Fruit fly (Drosophila melanogaster): ENCODE data around the gene Faf2.

Gene Faf2

DNA sequence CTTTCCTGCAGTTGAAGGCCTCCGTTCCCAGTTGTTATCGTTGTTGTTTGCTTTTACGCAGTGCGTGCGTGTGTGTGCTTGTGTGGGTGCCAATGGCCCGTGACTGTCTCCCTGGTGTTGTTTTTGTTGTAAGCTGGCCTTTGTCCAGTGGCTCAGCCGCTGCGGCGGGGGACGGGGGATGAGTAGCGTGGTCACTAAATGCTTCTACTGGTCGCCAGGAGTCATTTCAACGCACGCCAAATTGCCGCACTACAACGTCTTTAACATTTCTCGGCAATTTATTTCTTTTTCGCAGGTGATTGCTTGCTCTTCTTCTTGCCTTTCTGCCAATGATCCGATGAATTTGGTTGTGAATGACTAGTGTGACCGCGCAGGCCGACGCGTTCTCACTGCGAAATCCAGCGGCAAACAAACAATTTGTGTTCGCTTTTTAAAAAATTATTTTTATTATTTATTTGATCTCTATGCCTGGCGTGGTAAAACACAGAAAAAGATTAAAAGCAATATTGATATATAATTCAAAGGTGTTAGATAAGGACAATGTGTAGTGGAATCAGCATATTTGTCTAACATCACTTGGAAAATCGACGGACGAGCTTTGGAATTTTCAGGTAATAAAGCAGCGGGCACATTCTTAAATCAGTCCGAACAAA, at the start of gene Faf2, which contains the start of gene Grip71:
Gene Faf2, minus strand, starts transcription at position 450 of the 653 bp plus-strand sequence.
Gene Grip71, plus strand, starts transcription at position 608 of the 653 bp plus-strand sequence.
- TF ChIP-seq Sin3A (optimal IDR thresholded peaks at IDR 0.05), result no peak
- no peak for TF ChIP-seq ttk (optimal IDR thresholded peaks at IDR 0.05)
- TF ChIP-seq h (optimal IDR thresholded peaks at IDR 0.05), result no peak
- TF ChIP-seq Myc (optimal IDR thresholded peaks at IDR 0.05), result no peak
- no peak for TF ChIP-seq psq (optimal IDR thresholded peaks at IDR 0.05)
- no peak for TF ChIP-seq insv (optimal IDR thresholded peaks at IDR 0.05)

DNA sequence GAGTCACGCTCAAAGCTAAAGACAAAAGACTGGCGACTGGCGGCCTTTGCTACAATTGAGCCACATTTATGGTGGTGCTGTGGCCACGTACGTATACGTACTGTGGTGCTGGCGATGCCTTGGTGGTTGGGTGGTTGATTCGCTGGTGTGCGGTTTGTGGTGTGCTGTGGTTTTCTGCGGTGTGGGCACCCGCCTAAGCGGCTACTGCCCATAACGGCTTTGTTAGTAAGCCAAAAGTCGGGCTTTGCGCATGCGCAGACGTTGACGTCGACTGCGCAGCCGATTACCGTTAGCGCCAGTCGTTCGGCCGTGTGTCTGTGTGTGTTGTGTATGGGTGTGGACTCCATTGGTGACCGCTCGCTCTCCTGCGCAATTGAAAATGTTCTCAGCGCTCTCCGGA, 44.8 kb upstream of the Faf2 start:
- TF ChIP-seq Myc (optimal IDR thresholded peaks at IDR 0.05) (no peak), psq (optimal IDR thresholded peaks at IDR 0.05) (no peak), h (optimal IDR thresholded peaks at IDR 0.05) (no peak), Sin3A (optimal IDR thresholded peaks at IDR 0.05) (no peak), insv (optimal IDR thresholded peaks at IDR 0.05) (no peak), ttk (optimal IDR thresholded peaks at IDR 0.05) (no peak)

- TF ChIP-seq ttk (optimal IDR thresholded peaks at IDR 0.05), result no peak
- no peak for TF ChIP-seq Sin3A (optimal IDR thresholded peaks at IDR 0.05)
- TF ChIP-seq psq (optimal IDR thresholded peaks at IDR 0.05), result no peak
- no peak for TF ChIP-seq insv (optimal IDR thresholded peaks at IDR 0.05)
- no peak for TF ChIP-seq Myc (optimal IDR thresholded peaks at IDR 0.05)
- no peak for TF ChIP-seq h (optimal IDR thresholded peaks at IDR 0.05)
These were observed 44.3 kb upstream of the Faf2 start for dm6 chr2L:18752823-18753222.

DNA sequence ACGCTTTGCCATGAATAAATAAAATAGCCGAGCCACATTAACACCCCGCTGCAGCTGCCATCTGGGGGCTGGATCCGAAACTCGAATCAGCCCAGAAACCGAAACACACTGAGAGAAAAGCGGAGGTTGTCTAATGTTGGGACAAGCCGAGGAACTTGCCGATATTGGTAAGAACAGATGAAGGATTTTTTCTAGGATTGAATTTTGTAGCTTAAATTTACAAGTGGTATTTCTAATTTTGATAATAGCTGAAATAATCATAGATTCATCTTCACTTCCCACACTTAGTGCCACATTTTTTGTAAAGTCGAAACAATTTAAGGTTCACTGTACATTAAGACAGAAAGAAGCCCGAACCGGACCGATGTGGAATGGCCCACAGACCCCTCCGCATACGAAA, 43.5 kb upstream of the Faf2 start:
- TF ChIP-seq psq (optimal IDR thresholded peaks at IDR 0.05) (no peak), h (optimal IDR thresholded peaks at IDR 0.05) (no peak), Sin3A (optimal IDR thresholded peaks at IDR 0.05) (no peak), Myc (optimal IDR thresholded peaks at IDR 0.05) (no peak), ttk (optimal IDR thresholded peaks at IDR 0.05) (no peak), insv (optimal IDR thresholded peaks at IDR 0.05) (no peak)

DNA sequence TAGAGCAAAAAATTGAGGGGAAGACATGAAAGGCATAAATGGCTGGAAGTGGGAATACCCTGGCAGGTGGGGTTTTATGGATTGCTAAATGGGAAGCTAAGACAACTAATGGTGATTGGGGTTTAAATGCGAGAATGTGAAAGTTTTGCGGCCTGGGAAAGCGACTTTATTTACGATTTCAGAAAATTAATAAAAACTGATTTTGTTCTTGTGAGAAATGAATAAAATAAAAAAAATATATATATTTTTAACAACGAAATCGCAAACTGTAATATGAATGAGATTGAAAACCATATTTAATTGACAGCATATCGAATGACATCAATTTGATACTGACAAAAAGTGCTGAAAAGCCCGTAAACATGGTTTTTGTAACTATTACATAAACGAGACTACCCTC, 42.8 kb upstream of the Faf2 start:
- TF ChIP-seq psq (optimal IDR thresholded peaks at IDR 0.05), result no peak
- no peak for TF ChIP-seq Sin3A (optimal IDR thresholded peaks at IDR 0.05)
- TF ChIP-seq h (optimal IDR thresholded peaks at IDR 0.05), result no peak
- no peak for TF ChIP-seq Myc (optimal IDR thresholded peaks at IDR 0.05)
- no peak for TF ChIP-seq insv (optimal IDR thresholded peaks at IDR 0.05)
- TF ChIP-seq ttk (optimal IDR thresholded peaks at IDR 0.05), result no peak

- TF ChIP-seq insv (optimal IDR thresholded peaks at IDR 0.05) (no peak), Sin3A (optimal IDR thresholded peaks at IDR 0.05) (no peak), psq (optimal IDR thresholded peaks at IDR 0.05) (no peak), ttk (optimal IDR thresholded peaks at IDR 0.05) (no peak), Myc (optimal IDR thresholded peaks at IDR 0.05) (no peak), h (optimal IDR thresholded peaks at IDR 0.05) (no peak)
These were observed 38.2 kb upstream of the Faf2 start for dm6 chr2L:18746694-18747093.

DNA sequence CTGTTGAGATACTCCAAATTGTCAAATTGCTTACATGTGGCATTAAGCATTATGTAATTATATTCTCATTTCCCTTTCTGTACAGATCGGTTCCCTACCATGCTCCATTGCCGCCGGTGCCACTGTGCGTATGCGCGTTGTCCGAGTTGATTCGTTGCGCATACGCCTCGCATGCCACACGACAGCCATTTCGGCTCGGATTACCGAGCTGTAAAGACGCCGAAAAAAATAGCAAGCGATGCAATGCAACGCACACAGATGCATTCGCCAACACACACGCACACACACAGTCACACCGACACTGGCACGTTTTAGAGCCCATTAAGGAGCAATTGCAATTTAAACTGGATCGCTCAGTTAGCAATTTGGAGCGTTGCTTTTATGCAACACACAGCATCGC, 37.0 kb upstream of the Faf2 start:
- TF ChIP-seq h (optimal IDR thresholded peaks at IDR 0.05) (no peak), ttk (optimal IDR thresholded peaks at IDR 0.05) (no peak), Sin3A (optimal IDR thresholded peaks at IDR 0.05) (no peak), Myc (optimal IDR thresholded peaks at IDR 0.05) (no peak), insv (optimal IDR thresholded peaks at IDR 0.05) (no peak), psq (optimal IDR thresholded peaks at IDR 0.05) (no peak)

DNA sequence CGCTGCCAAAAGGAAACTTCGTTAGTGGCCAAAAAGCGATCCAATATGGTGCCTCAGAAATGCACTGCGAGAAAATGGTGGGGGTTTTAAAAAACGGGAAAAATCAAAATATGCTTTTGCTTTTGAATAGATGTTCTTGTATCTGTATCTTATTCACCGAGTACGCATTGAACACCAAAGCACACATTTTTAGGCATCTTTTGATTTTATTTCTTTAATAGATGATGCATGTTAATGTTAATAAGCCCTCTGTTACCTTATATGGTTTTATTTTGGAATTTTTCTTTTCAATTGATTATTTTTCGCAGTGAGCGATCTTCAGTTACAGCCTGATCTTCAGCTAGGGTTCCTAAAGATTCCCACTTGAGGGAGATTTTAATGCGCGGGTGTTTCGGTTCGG, 35.4 kb upstream of the Faf2 start:
- no peak for TF ChIP-seq insv (optimal IDR thresholded peaks at IDR 0.05)
- TF ChIP-seq h (optimal IDR thresholded peaks at IDR 0.05), result no peak
- TF ChIP-seq Sin3A (optimal IDR thresholded peaks at IDR 0.05), result no peak
- no peak for TF ChIP-seq Myc (optimal IDR thresholded peaks at IDR 0.05)
- no peak for TF ChIP-seq psq (optimal IDR thresholded peaks at IDR 0.05)
- TF ChIP-seq ttk (optimal IDR thresholded peaks at IDR 0.05), result no peak

- TF ChIP-seq Myc (optimal IDR thresholded peaks at IDR 0.05), result no peak
These were observed 34.2 kb upstream of the Faf2 start for dm6 chr2L:18742710-18743109.

- TF ChIP-seq h (optimal IDR thresholded peaks at IDR 0.05) (no peak), insv (optimal IDR thresholded peaks at IDR 0.05) (no peak), Sin3A (optimal IDR thresholded peaks at IDR 0.05) (no peak), Myc (optimal IDR thresholded peaks at IDR 0.05) (no peak), ttk (optimal IDR thresholded peaks at IDR 0.05) (no peak), psq (optimal IDR thresholded peaks at IDR 0.05) (no peak)
These were observed 31.5 kb upstream of the Faf2 start, which contains the start of the genes CG42752 and CG15167 for dm6 chr2L:18740010-18740409. Gene CG42752 (minus strand): TSS chr2L:18740110. Gene CG15167 (plus strand): TSS chr2L:18740358.

dm6 chr2L:18737239-18737638, 28.8 kb upstream of the Faf2 start:
- no peak for TF ChIP-seq ttk (optimal IDR thresholded peaks at IDR 0.05)
- TF ChIP-seq Sin3A (optimal IDR thresholded peaks at IDR 0.05), result no peak
- no peak for TF ChIP-seq insv (optimal IDR thresholded peaks at IDR 0.05)
- TF ChIP-seq h (optimal IDR thresholded peaks at IDR 0.05), result no peak
- no peak for TF ChIP-seq psq (optimal IDR thresholded peaks at IDR 0.05)
- TF ChIP-seq Myc (optimal IDR thresholded peaks at IDR 0.05), result no peak

DNA sequence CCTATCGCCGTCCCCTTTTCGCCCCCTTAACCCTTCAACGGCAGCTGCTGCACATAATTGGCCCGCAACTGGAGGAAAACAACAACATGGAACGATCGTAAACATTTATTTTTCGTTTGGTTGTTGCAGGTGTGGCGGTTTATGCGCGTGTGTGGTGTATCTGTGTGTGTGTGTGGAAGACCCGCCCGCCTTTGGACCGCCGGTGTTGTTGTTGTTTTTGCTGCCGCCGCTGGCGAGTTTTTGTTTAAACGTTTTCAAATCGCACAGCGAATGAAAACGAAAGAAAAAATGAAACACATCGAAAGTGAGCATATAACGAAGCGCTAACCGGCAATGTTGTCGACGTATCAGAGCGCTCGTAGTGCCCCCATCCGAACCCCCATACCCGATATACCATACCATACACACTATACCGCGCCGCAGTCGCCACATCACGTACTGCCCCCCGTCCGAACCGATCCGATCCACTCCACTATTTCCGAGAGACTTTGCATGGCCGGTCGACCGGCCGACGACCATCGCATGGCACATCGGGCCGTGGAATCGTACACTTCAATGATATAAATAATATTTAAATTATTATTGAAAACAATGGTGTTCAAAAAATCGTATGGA, 27.2 kb upstream of the Faf2 start:
- TF ChIP-seq insv (optimal IDR thresholded peaks at IDR 0.05) (no peak), ttk (optimal IDR thresholded peaks at IDR 0.05) (no peak), h (optimal IDR thresholded peaks at IDR 0.05) (no peak), Sin3A (optimal IDR thresholded peaks at IDR 0.05) (no peak), Myc (optimal IDR thresholded peaks at IDR 0.05) (no peak), psq (optimal IDR thresholded peaks at IDR 0.05) (no peak)

All from Kc167 (cell line).